Worm (Caenorhabditis elegans): ENCODE results near the gene gpd-3.

gpd-3 gene

DNA sequence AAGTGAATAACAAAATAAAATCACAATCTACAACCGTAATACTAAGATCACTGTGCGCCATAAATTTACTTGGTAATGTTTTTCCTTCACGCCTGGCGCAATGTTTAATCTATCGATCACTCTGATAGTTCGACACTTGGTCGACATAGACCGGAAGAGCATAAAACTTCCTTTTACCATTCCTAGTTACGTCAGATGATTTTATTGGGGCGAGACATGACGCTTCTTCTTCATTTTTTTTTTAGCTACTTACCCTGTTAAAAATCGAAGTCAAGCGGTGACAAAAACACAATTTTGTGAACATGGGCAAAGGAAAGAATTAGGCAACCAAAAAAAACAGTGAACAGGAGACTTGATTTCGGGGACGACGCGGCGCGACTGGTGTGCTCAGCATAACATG lies 41.4 kb upstream of the gpd-3 start:
- no peak for TF ChIP-seq ama-1 (optimal IDR thresholded peaks at IDR 0.05)
- peak; percentile 48 for TF ChIP-seq elt-2 (tag; optimal IDR thresholded peaks at IDR 0.05)

ce11 chrX:3153133-3153532 lies 40.0 kb upstream of the gpd-3 start:
- TF ChIP-seq ztf-11 (tag; optimal IDR thresholded peaks at IDR 0.05) (no peak), nhr-47 (tag; optimal IDR thresholded peaks at IDR 0.05) (no peak), nhr-71 (tag; optimal IDR thresholded peaks at IDR 0.05) (peak; percentile 42), lin-35 (GFP tag; optimal IDR thresholded peaks at IDR 0.05) (peak in 1 of 2 experiments; percentile 36), tbx-2 (tag; optimal IDR thresholded peaks at IDR 0.05) (no peak), nhr-19 (GFP tag; conservative IDR thresholded peaks at IDR 0.05) (no peak), nhr-20 (tag; optimal IDR thresholded peaks at IDR 0.05) (peak; percentile 25), pqm-1 (tag; optimal IDR thresholded peaks at IDR 0.05) (peak; percentile 12), ceh-82 (tag; optimal IDR thresholded peaks at IDR 0.05) (no peak), efl-1 (optimal IDR thresholded peaks at IDR 0.05) (no peak), efl-1 (GFP tag; optimal IDR thresholded peaks at IDR 0.05 in 1 of 2) (peak in 1 of 2 experiments; percentile 49), nhr-12 (tag; optimal IDR thresholded peaks at IDR 0.05) (no peak), lin-14 (GFP tag; optimal IDR thresholded peaks at IDR 0.05) (peak; percentile 21), jun-1 (tag; optimal IDR thresholded peaks at IDR 0.05) (peak; percentile 29), zip-4 (GFP tag; optimal IDR thresholded peaks at IDR 0.05) (no peak), isw-1 (GFP tag; IDR thresholded peaks at IDR 0.05) (no peak), xbp-1 (tag; optimal IDR thresholded peaks at IDR 0.05) (no peak), elt-2 (tag; optimal IDR thresholded peaks at IDR 0.05) (peak; percentile 96)

ce11 chrX:3152361-3152760 lies 39.2 kb upstream of the gpd-3 start, which contains the start of gene bbln-1:
Gene bbln-1, minus strand, starts transcription at chrX:3152461.
- TF ChIP-seq grh-1 (GFP tag; IDR thresholded peaks at IDR 0.05) (no peak), unc-86 (tag; optimal IDR thresholded peaks at IDR 0.05) (peak; percentile 37)

DNA sequence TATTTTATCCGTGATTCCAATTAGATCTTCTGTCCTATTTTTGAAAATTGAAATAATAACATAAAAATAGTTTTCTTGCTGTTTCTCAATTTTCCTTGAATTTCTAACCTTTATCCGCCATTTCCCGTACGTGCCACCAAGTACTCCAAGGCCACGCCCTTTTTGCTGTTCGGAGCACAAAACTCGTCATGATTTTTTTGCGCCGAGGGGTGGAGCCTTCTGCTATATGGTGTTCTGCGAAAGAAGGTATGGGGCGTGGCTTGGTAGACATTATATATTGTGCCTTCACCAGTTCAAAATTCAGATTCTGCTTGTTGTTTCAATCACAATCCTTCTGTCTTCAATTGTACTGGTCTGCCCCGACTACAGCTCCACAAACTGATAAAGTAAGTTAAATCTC lies 32.1 kb upstream of the gpd-3 start, which contains the start of gene C15C7.4:
Gene C15C7.4 (plus strand): TSS at position 301 of the 400 bp plus-strand sequence.
- no peak for TF ChIP-seq fkh-4 (tag; optimal IDR thresholded peaks at IDR 0.05; ENCODE audit: borderline replicate concordance)
- peak; percentile 16 for TF ChIP-seq fkh-8 (tag; optimal IDR thresholded peaks at IDR 0.05)

ce11 chrX:3141704-3142103 lies 28.6 kb upstream of the gpd-3 start:
- TF ChIP-seq nhr-47 (tag; optimal IDR thresholded peaks at IDR 0.05) (no peak), elt-2 (tag; optimal IDR thresholded peaks at IDR 0.05) (peak; percentile 67), hpl-2 (GFP tag; optimal IDR thresholded peaks at IDR 0.05) (no peak), blmp-1 (tag; optimal IDR thresholded peaks at IDR 0.05) (no peak), fkh-4 (tag; optimal IDR thresholded peaks at IDR 0.05; ENCODE audit: borderline replicate concordance) (no peak)

- TF ChIP-seq egl-13 (tag; optimal IDR thresholded peaks at IDR 0.05) (peak; percentile 72), lin-35 (GFP tag; optimal IDR thresholded peaks at IDR 0.05) (no peak), ceh-63 (GFP tag; optimal IDR thresholded peaks at IDR 0.05) (no peak), fkh-8 (tag; optimal IDR thresholded peaks at IDR 0.05) (peak; percentile 58), nhr-47 (tag; optimal IDR thresholded peaks at IDR 0.05) (peak; percentile 48)
Observed at ce11 chrX:3139516-3140301, 26.6 kb upstream of the gpd-3 start.

DNA sequence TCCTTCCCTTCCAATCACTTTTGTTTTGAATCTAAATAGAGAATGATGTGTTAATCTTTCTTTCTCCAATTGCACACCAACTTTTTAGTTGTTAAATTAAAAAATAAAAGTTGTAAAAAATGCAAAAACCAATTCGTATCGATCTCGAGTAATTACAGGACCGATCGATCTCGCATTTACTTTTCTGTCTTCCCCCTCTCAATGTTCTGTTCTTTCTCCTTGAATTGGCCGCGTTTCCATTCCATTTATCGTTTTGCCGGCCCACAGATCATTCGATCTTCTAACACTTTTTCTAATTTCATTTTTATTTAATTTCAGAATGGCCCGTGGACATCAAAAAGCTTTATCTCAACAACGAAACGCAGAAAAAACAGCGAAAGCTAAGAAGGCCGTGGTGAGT lies 22.0 kb upstream of the gpd-3 start, which contains the start of gene K10B3.1:
Gene K10B3.1 (plus strand): TSS at position 301 of the 400 bp plus-strand sequence.
- TF ChIP-seq blmp-1 (tag; optimal IDR thresholded peaks at IDR 0.05) (peak; percentile 32), nhr-237 (tag; optimal IDR thresholded peaks at IDR 0.05) (no peak), ets-5 (GFP tag; IDR thresholded peaks at IDR 0.05) (no peak), dsc-1 (tag; optimal IDR thresholded peaks at IDR 0.05) (no peak), zip-4 (GFP tag; optimal IDR thresholded peaks at IDR 0.05) (no peak), aha-1 (tag; optimal IDR thresholded peaks at IDR 0.05) (no peak), mef-2 (tag; optimal IDR thresholded peaks at IDR 0.05) (no peak), nhr-85 (tag) (peak; percentile 14)

Measured in whole organism, L1 larva.